Fruit fly (Drosophila melanogaster) whole organism, embryonic: Measurements from ENCODE around the gene CG4629.

Experiments used
- Atf-2 ChIP-seq: fragments of 200-800 bp; sonication (Bioruptor generic); optimal IDR thresholded peaks from 2 replicates; lab custom pipeline; 2016; ENCODE audit warnings: missing biosample characterization, missing genetic modification characterization
- Blimp-1 ChIP-seq: fragments of 200-800 bp; sonication (Bioruptor generic); optimal IDR thresholded peaks from 3 replicates; lab custom pipeline; 2018; ENCODE audit warnings: missing biosample characterization, missing genetic modification characterization, mild to moderate bottlenecking, moderate library complexity, missing genetic modification reagents
- CG10147 ChIP-seq: fragments of 200-800 bp; sonication (Bioruptor generic); optimal IDR thresholded peaks from 2 replicates; lab custom pipeline; 2019; ENCODE audit warnings: missing biosample characterization, mild to moderate bottlenecking, missing genetic modification characterization, moderate library complexity
- CG10431 ChIP-seq: fragments of 200-800 bp; sonication (Bioruptor generic); optimal IDR thresholded peaks from 3 replicates; lab custom pipeline; 2018; ENCODE audit warnings: missing biosample characterization, mild to moderate bottlenecking, missing genetic modification characterization
- CG11560 ChIP-seq: fragments of 200-800 bp; sonication (Bioruptor generic); IDR thresholded peaks from 3 replicates; pipeline ENCODE4 v1.3.6; 2022; ENCODE audit warnings: missing biosample characterization, missing genetic modification characterization
- CG11696 ChIP-seq: fragments of 200-800 bp; sonication (Bioruptor generic); IDR thresholded peaks from 2 replicates; pipeline ENCODE4 v1.3.6; 2022; ENCODE audit warnings: missing biosample characterization, missing genetic modification characterization
- CG11723 ChIP-seq: fragments of 200-800 bp; sonication (Bioruptor generic); optimal IDR thresholded peaks from 2 replicates; lab custom pipeline; 2017; ENCODE audit warnings: missing biosample characterization, mild to moderate bottlenecking, missing genetic modification characterization
- CG12659 ChIP-seq: fragments of 200-800 bp; sonication (Bioruptor generic); optimal IDR thresholded peaks from 3 replicates; lab custom pipeline; 2017; ENCODE audit warnings: mild to moderate bottlenecking, missing biosample characterization, missing genetic modification reagents, missing genetic modification characterization
- CG14667 ChIP-seq: fragments of 200-800 bp; sonication (Bioruptor generic); IDR thresholded peaks from 2 replicates; pipeline ENCODE4 v1.3.6; 2022; ENCODE audit warnings: missing biosample characterization, missing genetic modification characterization
- CG15073 ChIP-seq: fragments of 200-800 bp; sonication (Bioruptor generic); optimal IDR thresholded peaks from 2 replicates; lab custom pipeline; 2016; ENCODE audit warnings: missing biosample characterization, missing genetic modification characterization
- CG17802 ChIP-seq: fragments of 200-800 bp; sonication (Bioruptor generic); optimal IDR thresholded peaks from 2 replicates; lab custom pipeline; 2018; ENCODE audit warnings: missing biosample characterization, mild to moderate bottlenecking, missing genetic modification characterization, moderate library complexity
- CG18011 ChIP-seq: fragments of 200-800 bp; sonication (Bioruptor generic); optimal IDR thresholded peaks from 2 replicates; lab custom pipeline; 2017; ENCODE audit warnings: missing biosample characterization, missing genetic modification characterization, mild to moderate bottlenecking, moderate library complexity, missing genotype
- CG32772 ChIP-seq: fragments of 200-800 bp; sonication (Bioruptor generic); IDR thresholded peaks from 2 replicates; pipeline ENCODE4 v1.3.6; 2022; ENCODE audit warnings: missing biosample characterization, missing genetic modification characterization
- CG3838 ChIP-seq: fragments of 200-800 bp; sonication (Bioruptor generic); optimal IDR thresholded peaks from 3 replicates; lab custom pipeline; 2016; ENCODE audit warnings: missing biosample characterization, missing genetic modification characterization
- CG4360 ChIP-seq: fragments of 200-800 bp; sonication (Bioruptor generic); IDR thresholded peaks from 2 replicates; pipeline ENCODE4 v1.3.6; 2022; ENCODE audit warnings: missing biosample characterization, missing genetic modification characterization
- CG43689 ChIP-seq: fragments of 200-800 bp; sonication (Bioruptor generic); IDR thresholded peaks from 2 replicates; pipeline ENCODE4 v1.3.6; 2022; ENCODE audit warnings: missing biosample characterization, missing genetic modification characterization
- CG6689 ChIP-seq: fragments of 200-800 bp; sonication (Bioruptor generic); IDR thresholded peaks from 2 replicates; pipeline ENCODE4 v1.3.6; 2022; ENCODE audit warnings: missing biosample characterization, missing genetic modification characterization
- CG7372 ChIP-seq: fragments of 200-800 bp; sonication (Bioruptor generic); IDR thresholded peaks from 2 replicates; pipeline ENCODE4 v1.3.6; 2022; ENCODE audit warnings: missing biosample characterization, missing genetic modification characterization
- CG9437 ChIP-seq: fragments of 200-800 bp; sonication (Bioruptor generic); optimal IDR thresholded peaks from 2 replicates; lab custom pipeline; 2018; ENCODE audit warnings: missing biosample characterization, mild to moderate bottlenecking, missing genetic modification characterization
- Dad ChIP-seq: fragments of 200-800 bp; sonication (Bioruptor generic); optimal IDR thresholded peaks from 3 replicates; lab custom pipeline; 2016; ENCODE audit warnings: missing biosample characterization, missing genetic modification characterization
- Hmr ChIP-seq: fragments of 200-800 bp; sonication (Bioruptor generic); optimal IDR thresholded peaks from 3 replicates; lab custom pipeline; 2017; ENCODE audit warnings: mild to moderate bottlenecking, missing biosample characterization, missing genetic modification reagents, missing genetic modification characterization
- Hr78 ChIP-seq, 2 experiments: fragments of 200-800 bp in 1 of 2; fragments of >200 bp in 1 of 2; sonication (Bioruptor generic) in 1 of 2; optimal IDR thresholded peaks; 2 replicates each; lab custom pipeline; 2017 to 2019; ENCODE audit warnings: missing biosample characterization in 2 of 2, missing genetic modification characterization in 2 of 2, mild to moderate bottlenecking in 1 of 2, moderate library complexity in 1 of 2
- Med ChIP-seq: fragments of 200-800 bp; sonication (Bioruptor generic); peaks from one replicate; lab custom pipeline; 2016; ENCODE audit warnings: missing biosample characterization, missing genetic modification characterization, mild to moderate bottlenecking, inconsistent platforms, moderate library complexity
- NK7.1 ChIP-seq: fragments of 200-800 bp; sonication (Bioruptor generic); optimal IDR thresholded peaks from 3 replicates; lab custom pipeline; 2016; ENCODE audit warnings: missing biosample characterization, missing genetic modification characterization
- Neu2 ChIP-seq: fragments of 200-800 bp; sonication (Bioruptor generic); optimal IDR thresholded peaks from 3 replicates; lab custom pipeline; 2016; ENCODE audit warnings: missing biosample characterization, missing genetic modification characterization, borderline replicate concordance
- Opbp ChIP-seq: fragments of 200-800 bp; sonication (Bioruptor generic); IDR thresholded peaks from 3 replicates; pipeline ENCODE4 v1.3.6; 2022; ENCODE audit warnings: missing biosample characterization, missing genetic modification characterization; ENCODE audit not compliant: partially characterized antibody
- Ravus ChIP-seq: fragments of 200-800 bp; sonication (Bioruptor generic); IDR thresholded peaks from 2 replicates; pipeline ENCODE4 v1.3.6; 2022; ENCODE audit warnings: missing biosample characterization, missing genetic modification characterization
- ara ChIP-seq: fragments of 200-800 bp; sonication (Bioruptor generic); IDR thresholded peaks from 2 replicates; pipeline ENCODE4 v1.3.6; 2022; ENCODE audit warnings: missing biosample characterization, missing genetic modification characterization
- ato ChIP-seq: fragments of 200-800 bp; sonication (Bioruptor generic); IDR thresholded peaks from 2 replicates; pipeline ENCODE4 v1.3.6; 2022; ENCODE audit warnings: missing biosample characterization, missing genetic modification characterization; ENCODE audit not compliant: partially characterized antibody
- az2 ChIP-seq: fragments of 200-800 bp; sonication (Bioruptor generic); optimal IDR thresholded peaks from 3 replicates; lab custom pipeline; 2016; ENCODE audit warnings: missing biosample characterization, missing genetic modification characterization
- cg ChIP-seq: fragments of 200-800 bp; sonication (Bioruptor generic); optimal IDR thresholded peaks from 3 replicates; lab custom pipeline; 2019; ENCODE audit warnings: missing biosample characterization, mild to moderate bottlenecking, missing genetic modification characterization, moderate library complexity
- crol ChIP-seq: fragments of 200-800 bp; sonication (Bioruptor generic); IDR thresholded peaks from 2 replicates; pipeline ENCODE4 v1.3.6; 2022; ENCODE audit warnings: missing biosample characterization, missing genetic modification characterization
- dysf ChIP-seq: fragments of 200-800 bp; sonication (Bioruptor generic); IDR thresholded peaks from 3 replicates; pipeline ENCODE4 v1.3.6; 2022; ENCODE audit warnings: missing biosample characterization, missing genetic modification characterization
- gro ChIP-seq: fragments of 200-800 bp; sonication (Bioruptor generic); optimal IDR thresholded peaks from 2 replicates; lab custom pipeline; 2016; ENCODE audit warnings: missing biosample characterization, missing genetic modification characterization
- kni ChIP-seq: fragments of 200-800 bp; sonication (Bioruptor generic); optimal IDR thresholded peaks from 3 replicates; lab custom pipeline; 2017; ENCODE audit warnings: mild to moderate bottlenecking, missing biosample characterization, missing genetic modification reagents, missing genetic modification characterization
- nmo ChIP-seq: fragments of 200-800 bp; sonication (Bioruptor generic); optimal IDR thresholded peaks from 2 replicates; lab custom pipeline; 2018; ENCODE audit warnings: missing biosample characterization, mild to moderate bottlenecking, missing genetic modification characterization, moderate library complexity
- onecut ChIP-seq: fragments of 200-800 bp; sonication (Bioruptor generic); IDR thresholded peaks from 2 replicates; pipeline ENCODE4 v1.3.6; 2022; ENCODE audit warnings: missing biosample characterization, missing genetic modification characterization
- org-1 ChIP-seq: fragments of 200-800 bp; sonication (Bioruptor generic); optimal IDR thresholded peaks from 2 replicates; lab custom pipeline; 2017; ENCODE audit warnings: missing biosample characterization, missing genetic modification characterization
- pros ChIP-seq: fragments of 200-800 bp; sonication (Bioruptor generic); optimal IDR thresholded peaks from 3 replicates; lab custom pipeline; 2019; ENCODE audit warnings: missing biosample characterization, mild to moderate bottlenecking, missing genetic modification characterization, moderate library complexity
- salm ChIP-seq: fragments of 200-800 bp; sonication (Bioruptor generic); optimal IDR thresholded peaks from 2 replicates; lab custom pipeline; 2018; ENCODE audit warnings: missing biosample characterization, mild to moderate bottlenecking, missing genetic modification characterization
- sc ChIP-seq, 3 experiments: fragments of >200 bp in 2 of 3; fragments of 200-800 bp in 1 of 3; sonication (Bioruptor generic) in 1 of 3; optimal IDR thresholded peaks; 2 replicates in 2 of 3; 3 replicates in 1 of 3; lab custom pipeline; 2017; ENCODE audit warnings: mild to moderate bottlenecking in 1 of 3, missing biosample characterization in 1 of 3, missing genetic modification characterization in 1 of 3, missing genetic modification reagents in 1 of 3
- sd ChIP-seq: fragments of 200-800 bp; sonication (Bioruptor generic); optimal IDR thresholded peaks from 3 replicates; lab custom pipeline; 2018; ENCODE audit warnings: missing biosample characterization, mild to moderate bottlenecking, missing genetic modification characterization, moderate library complexity
- tio ChIP-seq: fragments of 200-800 bp; sonication (Bioruptor generic); optimal IDR thresholded peaks from 2 replicates; lab custom pipeline; 2017; ENCODE audit warnings: missing biosample characterization, missing genetic modification characterization, inconsistent platforms
- tup ChIP-seq: fragments of 200-800 bp; sonication (Bioruptor generic); optimal IDR thresholded peaks from 2 replicates; lab custom pipeline; 2016; ENCODE audit warnings: missing biosample characterization, mild to moderate bottlenecking, missing genetic modification characterization, moderate library complexity
- wdn ChIP-seq: fragments of 200-800 bp; sonication (Bioruptor generic); IDR thresholded peaks from 2 replicates; pipeline ENCODE4 v1.3.6; 2022; ENCODE audit warnings: missing biosample characterization, missing genetic modification characterization
- yki ChIP-seq: fragments of >200 bp; optimal IDR thresholded peaks from 3 replicates; lab custom pipeline; 2018

CG4629 gene

dm6 chr2L:1064544-1064943, 37.8 kb downstream of the CG4629 start (continued):
- TF ChIP-seq az2, result no peak
- no peak for TF ChIP-seq CG3838 (GFP tag; lab: Kevin White, UChicago)
- TF ChIP-seq NK7.1 (GFP tag; lab: Kevin White, UChicago), result no peak
- no peak for TF ChIP-seq CG11723 (GFP tag; lab: Kevin White, UChicago)
- TF ChIP-seq CG14667 (GFP tag; lab: Robert Waterston, UW), result no peak
- no peak for TF ChIP-seq Ravus (GFP tag; lab: Robert Waterston, UW)
- TF ChIP-seq CG9437, result no peak
- TF ChIP-seq crol, result no peak
- TF ChIP-seq CG18011 (GFP tag; lab: Kevin White, UChicago), result no peak
- TF ChIP-seq CG10147 (GFP tag; lab: Kevin White, UChicago), result no peak
- TF ChIP-seq yki (lab: Kevin White, UChicago), result no peak
- no peak for TF ChIP-seq CG10431 (GFP tag; lab: Kevin White, UChicago)
- peak; percentile 71 for TF ChIP-seq Med
- TF ChIP-seq CG12659 (GFP tag; lab: Kevin White, UChicago), result no peak
- no peak for TF ChIP-seq org-1 (GFP tag; lab: Kevin White, UChicago)
- peak; percentile 62 for TF ChIP-seq onecut
- no peak for TF ChIP-seq Dad (GFP tag; lab: Kevin White, UChicago)
- TF ChIP-seq CG15073 (GFP tag; lab: Kevin White, UChicago), result no peak
- TF ChIP-seq CG32772 (GFP tag; lab: Robert Waterston, UW), result no peak
- peak in 1 of 2 experiments; percentile 52 for TF ChIP-seq Hr78 (GFP tag; optimal IDR thresholded peaks at IDR 0.05; lab: Kevin White, UChicago)
- no peak for TF ChIP-seq gro
- peak; percentile 49 for TF ChIP-seq cg (GFP tag; lab: Kevin White, UChicago)
- TF ChIP-seq nmo (GFP tag; lab: Kevin White, UChicago), result no peak
- TF ChIP-seq salm (tag; lab: Kevin White, UChicago), result no peak
- TF ChIP-seq Blimp-1, result no peak
- TF ChIP-seq CG4360, result no peak
- no peak for TF ChIP-seq CG11560 (tag; lab: Robert Waterston, UW)
- no peak for TF ChIP-seq Opbp
- TF ChIP-seq pros (GFP tag; lab: Kevin White, UChicago), result no peak
- no peak for TF ChIP-seq dysf (GFP tag; lab: Robert Waterston, UW)
- TF ChIP-seq kni (GFP tag; lab: Kevin White, UChicago), result peak; percentile 23
- TF ChIP-seq ato, result no peak
- no peak for TF ChIP-seq Hmr (GFP tag; lab: Kevin White, UChicago)
- TF ChIP-seq CG11696, result no peak
- no peak for TF ChIP-seq Atf-2
- TF ChIP-seq CG7372, result no peak
- no peak for TF ChIP-seq CG43689 (GFP tag; lab: Robert Waterston, UW)
- no peak for TF ChIP-seq sd
- no peak for TF ChIP-seq tio
- TF ChIP-seq CG17802 (tag; lab: Kevin White, UChicago), result no peak
- TF ChIP-seq CG6689 (GFP tag; lab: Robert Waterston, UW), result no peak
- TF ChIP-seq wdn (GFP tag; lab: Robert Waterston, UW), result no peak
- TF ChIP-seq tup (GFP tag; lab: Kevin White, UChicago), result no peak

dm6 chr2L:1063695-1064094, 38.6 kb downstream of the CG4629 start:
- TF ChIP-seq sc (optimal IDR thresholded peaks at IDR 0.05; lab: Kevin White, UChicago) (no peak), sc (GFP tag; optimal IDR thresholded peaks at IDR 0.05; lab: Kevin White, UChicago) (no peak), Neu2 (no peak), ara (GFP tag; lab: Robert Waterston, UW) (0 out of 2 replicates have a peak, but pooled peaks have one; percentile 6)
